Fruit fly (Drosophila melanogaster) S2 (cell line): ENCODE data around the gene Cyp12a5.

Experiments
- CG8478 ChIP-seq: fragments of >200 bp; optimal IDR thresholded peaks from 2 replicates; lab custom pipeline; 2018
- CTCF ChIP-seq, 2 experiments: fragments of >200 bp; optimal IDR thresholded peaks; 2 replicates each; lab custom pipeline; 2018

DNA sequence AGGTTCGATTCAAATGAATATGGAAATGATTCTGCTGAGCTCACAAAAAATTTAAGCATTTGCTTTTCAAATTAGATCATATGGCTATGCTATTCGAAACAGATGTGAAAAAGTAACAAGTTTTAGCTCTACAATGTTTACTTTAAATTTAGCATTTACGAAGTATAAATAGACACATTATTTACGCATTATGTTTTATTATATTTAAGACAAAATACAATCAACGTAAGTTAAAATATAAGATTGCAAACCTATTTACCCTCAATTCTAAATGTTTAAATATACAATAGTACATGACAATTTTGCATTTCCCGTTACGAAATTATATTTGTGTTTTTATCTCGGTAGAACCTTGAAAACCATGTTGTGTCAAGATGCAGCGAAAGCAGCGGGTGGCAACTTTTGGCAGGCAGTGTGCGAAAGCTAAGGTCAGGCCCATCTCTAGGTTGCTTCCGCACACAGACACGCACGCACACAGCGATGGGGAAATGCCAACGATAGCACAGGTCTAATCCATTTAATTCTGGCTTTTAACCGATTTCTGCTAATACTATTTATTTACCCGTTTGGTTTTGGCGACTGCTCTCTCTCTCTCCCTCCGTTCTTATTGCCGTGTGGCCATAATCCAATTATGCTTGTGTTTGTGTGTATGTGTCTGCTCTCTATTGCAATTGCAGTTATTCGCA, 39.2 kb upstream of the Cyp12a5 start:
- TF ChIP-seq CTCF (optimal IDR thresholded peaks at IDR 0.05; lab: Kevin White, UChicago) (no peak), CG8478 (lab: Kevin White, UChicago) (no peak)
